Fruit fly (Drosophila melanogaster) whole organism, embryonic: Measurements from ENCODE around the gene CG4452.
A peak's percentile ranks its signal among the peaks of the same experiment; 100 is the strongest.

Source experiments
- Abd-B ChIP-seq: fragments of 200-800 bp; sonication (Bioruptor generic); optimal IDR thresholded peaks from 2 replicates; lab custom pipeline; 2018; ENCODE audit warnings: missing biosample characterization, mild to moderate bottlenecking, missing genetic modification characterization, moderate library complexity
- Adf1 ChIP-seq: fragments of 200-800 bp; sonication (Bioruptor generic); IDR thresholded peaks from 2 replicates; pipeline ENCODE4 v1.3.6; 2022; ENCODE audit warnings: missing biosample characterization, missing genetic modification characterization
- CG10543 ChIP-seq: fragments of 200-800 bp; sonication (Bioruptor generic); optimal IDR thresholded peaks from 3 replicates; lab custom pipeline; 2017; ENCODE audit warnings: missing biosample characterization, mild to moderate bottlenecking, missing genetic modification characterization, moderate library complexity
- CG10979 ChIP-seq: fragments of 200-800 bp; sonication (Bioruptor generic); optimal IDR thresholded peaks from 2 replicates; lab custom pipeline; 2018; ENCODE audit warnings: missing biosample characterization, mild to moderate bottlenecking, missing genetic modification characterization, moderate library complexity
- CG12236 ChIP-seq: fragments of 200-800 bp; sonication (Bioruptor generic); optimal IDR thresholded peaks from 2 replicates; lab custom pipeline; 2016; ENCODE audit warnings: missing biosample characterization, missing genetic modification characterization
- CG14050 ChIP-seq: fragments of 200-800 bp; sonication (Bioruptor generic); IDR thresholded peaks from 3 replicates; pipeline ENCODE4 v1.3.6; 2022; ENCODE audit warnings: missing biosample characterization, missing genetic modification characterization
- CG14441 ChIP-seq: fragments of 200-800 bp; sonication (Bioruptor generic); IDR thresholded peaks from 2 replicates; pipeline ENCODE4 v1.3.6; 2022; ENCODE audit warnings: missing biosample characterization, missing genetic modification characterization
- CG15601 ChIP-seq: fragments of 200-800 bp; sonication (Bioruptor generic); optimal IDR thresholded peaks from 3 replicates; lab custom pipeline; 2019; ENCODE audit warnings: missing biosample characterization, mild to moderate bottlenecking, missing genetic modification characterization, moderate library complexity
- CG15696 ChIP-seq: fragments of 200-800 bp; sonication (Bioruptor generic); optimal IDR thresholded peaks from 2 replicates; lab custom pipeline; 2019; ENCODE audit warnings: missing biosample characterization, mild to moderate bottlenecking, missing genetic modification characterization, moderate library complexity
- CG1603 ChIP-seq: fragments of 200-800 bp; sonication (Bioruptor generic); optimal IDR thresholded peaks from 2 replicates; lab custom pipeline; 2019; ENCODE audit warnings: missing biosample characterization, mild to moderate bottlenecking, missing genetic modification characterization, moderate library complexity
- CG18619 ChIP-seq: fragments of 200-800 bp; sonication (Bioruptor generic); optimal IDR thresholded peaks from 3 replicates; lab custom pipeline; 2017; ENCODE audit warnings: missing biosample characterization, mild to moderate bottlenecking, missing genetic modification characterization
- CG2120 ChIP-seq: fragments of 200-800 bp; sonication (Bioruptor generic); optimal IDR thresholded peaks from 3 replicates; lab custom pipeline; 2016; ENCODE audit warnings: missing biosample characterization, missing genetic modification characterization
- CG31388 ChIP-seq: fragments of 200-800 bp; sonication (Bioruptor generic); optimal IDR thresholded peaks from 2 replicates; lab custom pipeline; 2016; ENCODE audit warnings: missing biosample characterization, missing genetic modification characterization
- CG3407 ChIP-seq: fragments of 200-800 bp; sonication (Bioruptor generic); optimal IDR thresholded peaks from 2 replicates; lab custom pipeline; 2018; ENCODE audit warnings: missing biosample characterization, mild to moderate bottlenecking, missing genetic modification characterization
- CG3847 ChIP-seq: fragments of 200-800 bp; sonication (Bioruptor generic); IDR thresholded peaks from 2 replicates; pipeline ENCODE4 v1.3.6; 2022; ENCODE audit warnings: missing biosample characterization, missing genetic modification characterization
- CG5180 ChIP-seq: fragments of 200-800 bp; sonication (Bioruptor generic); optimal IDR thresholded peaks from 3 replicates; lab custom pipeline; 2017; ENCODE audit warnings: missing biosample characterization, missing genetic modification characterization, mild to moderate bottlenecking, moderate library complexity, missing genetic modification reagents
- CG7745 ChIP-seq: fragments of 200-800 bp; sonication (Bioruptor generic); optimal IDR thresholded peaks from 2 replicates; lab custom pipeline; 2018; ENCODE audit warnings: missing biosample characterization, mild to moderate bottlenecking, missing genetic modification characterization, moderate library complexity
- CG7786 ChIP-seq: fragments of 200-800 bp; sonication (Bioruptor generic); optimal IDR thresholded peaks from 2 replicates; lab custom pipeline; 2016; ENCODE audit warnings: missing biosample characterization, missing genetic modification characterization
- CG8290 ChIP-seq, 3 experiments: fragments of 200-800 bp; sonication (Bioruptor generic); optimal IDR thresholded peaks; 2 replicates each; lab custom pipeline; 2016 to 2019; ENCODE audit warnings: missing biosample characterization in 3 of 3, missing genetic modification characterization in 3 of 3, mild to moderate bottlenecking in 2 of 3, moderate library complexity in 1 of 3
- CG8924 ChIP-seq: fragments of 200-800 bp; optimal IDR thresholded peaks from 3 replicates; lab custom pipeline; 2019; ENCODE audit warnings: missing biosample characterization, mild to moderate bottlenecking, missing genetic modification characterization, moderate library complexity
- CkIIα-i1 ChIP-seq: fragments of 200-800 bp; sonication (Bioruptor generic); IDR thresholded peaks from 2 replicates; pipeline ENCODE4 v1.3.6; 2022; ENCODE audit warnings: missing biosample characterization, missing genetic modification characterization
- D19B ChIP-seq: fragments of 200-800 bp; sonication (Bioruptor generic); optimal IDR thresholded peaks from 2 replicates; lab custom pipeline; 2017; ENCODE audit warnings: missing biosample characterization, mild to moderate bottlenecking, missing genetic modification characterization
- Eip74EF ChIP-seq, 2 experiments: fragments of 200-800 bp in 1 of 2; fragments of >200 bp in 1 of 2; sonication (Bioruptor generic) in 1 of 2; optimal IDR thresholded peaks; 2 replicates each; lab custom pipeline; 2017 to 2019; ENCODE audit warnings: missing biosample characterization in 2 of 2, missing genetic modification characterization in 2 of 2, mild to moderate bottlenecking in 1 of 2, moderate library complexity in 1 of 2
- Fer2 ChIP-seq: fragments of 200-800 bp; sonication (Bioruptor generic); optimal IDR thresholded peaks from 2 replicates; lab custom pipeline; 2018; ENCODE audit warnings: missing biosample characterization, mild to moderate bottlenecking, missing genetic modification characterization, moderate library complexity
- Gsc ChIP-seq: fragments of 200-800 bp; sonication (Bioruptor generic); IDR thresholded peaks from 2 replicates; pipeline ENCODE4 v1.3.6; 2022; ENCODE audit warnings: missing biosample characterization, missing genetic modification characterization
- Hmr ChIP-seq: fragments of 200-800 bp; sonication (Bioruptor generic); optimal IDR thresholded peaks from 3 replicates; lab custom pipeline; 2017; ENCODE audit warnings: mild to moderate bottlenecking, missing biosample characterization, missing genetic modification reagents, missing genetic modification characterization
- Meics ChIP-seq: fragments of 200-800 bp; sonication (Bioruptor generic); optimal IDR thresholded peaks from 2 replicates; lab custom pipeline; 2017; ENCODE audit warnings: missing biosample characterization, mild to moderate bottlenecking, missing genetic modification characterization
- Ptx1 ChIP-seq: fragments of 200-800 bp; sonication (Bioruptor generic); IDR thresholded peaks from 2 replicates; pipeline ENCODE4 v1.3.6; 2022; ENCODE audit warnings: missing biosample characterization, missing genetic modification characterization
- Sox102F ChIP-seq: fragments of 200-800 bp; sonication (Bioruptor generic); optimal IDR thresholded peaks from 2 replicates; lab custom pipeline; 2018; ENCODE audit warnings: missing biosample characterization, mild to moderate bottlenecking, missing genetic modification characterization, moderate library complexity
- aop ChIP-seq: fragments of 200-800 bp; sonication (Bioruptor generic); IDR thresholded peaks from 2 replicates; pipeline ENCODE4 v1.3.6; 2022; ENCODE audit warnings: missing biosample characterization, missing genetic modification characterization
- bcd ChIP-seq: fragments of 200-800 bp; sonication (Bioruptor generic); optimal IDR thresholded peaks from 2 replicates; lab custom pipeline; 2017; ENCODE audit warnings: missing biosample characterization, mild to moderate bottlenecking, missing genetic modification characterization
- cas ChIP-seq: fragments of 200-800 bp; sonication (Bioruptor generic); IDR thresholded peaks from 2 replicates; pipeline ENCODE4 v1.3.6; 2022; ENCODE audit warnings: missing biosample characterization, missing genetic modification characterization
- caup ChIP-seq: fragments of 200-800 bp; sonication (Bioruptor generic); optimal IDR thresholded peaks from 3 replicates; lab custom pipeline; 2017; ENCODE audit warnings: missing biosample characterization, mild to moderate bottlenecking, missing genetic modification characterization, moderate library complexity; ENCODE audit not compliant: severe bottlenecking
- chn ChIP-seq: fragments of 200-800 bp; sonication (Bioruptor generic); optimal IDR thresholded peaks from 2 replicates; lab custom pipeline; 2016; ENCODE audit warnings: missing biosample characterization, missing genetic modification characterization
- crc ChIP-seq: fragments of 200-800 bp; sonication (Bioruptor generic); optimal IDR thresholded peaks from 2 replicates; lab custom pipeline; 2016; ENCODE audit warnings: missing biosample characterization, missing genetic modification characterization
- fd102C ChIP-seq: fragments of 200-800 bp; sonication (Bioruptor generic); optimal IDR thresholded peaks from 2 replicates; lab custom pipeline; 2018; ENCODE audit warnings: missing biosample characterization, mild to moderate bottlenecking, missing genetic modification characterization, moderate library complexity
- fd3F ChIP-seq: fragments of 200-800 bp; sonication (Bioruptor generic); optimal IDR thresholded peaks from 2 replicates; lab custom pipeline; 2018; ENCODE audit warnings: missing biosample characterization, mild to moderate bottlenecking, missing genetic modification characterization, moderate library complexity
- kay ChIP-seq: fragments of 200-800 bp; sonication (Bioruptor generic); optimal IDR thresholded peaks from 2 replicates; lab custom pipeline; 2016; ENCODE audit warnings: missing biosample characterization, missing genetic modification characterization
- ken ChIP-seq: fragments of 200-800 bp; sonication (Bioruptor generic); IDR thresholded peaks from 3 replicates; pipeline ENCODE4 v1.3.6; 2022; ENCODE audit warnings: missing biosample characterization, missing genetic modification characterization
- klu ChIP-seq: fragments of 200-800 bp; sonication (Bioruptor generic); IDR thresholded peaks from 2 replicates; pipeline ENCODE4 v1.3.6; 2022; ENCODE audit warnings: missing biosample characterization, missing genetic modification characterization
- lilli ChIP-seq: fragments of 200-800 bp; sonication (Bioruptor generic); optimal IDR thresholded peaks from 3 replicates; lab custom pipeline; 2016; ENCODE audit warnings: missing biosample characterization, missing genetic modification characterization
- run ChIP-seq: fragments of 200-800 bp; sonication (Bioruptor generic); optimal IDR thresholded peaks from 3 replicates; lab custom pipeline; 2018; ENCODE audit warnings: missing biosample characterization, mild to moderate bottlenecking, missing genetic modification characterization
- sc ChIP-seq, 3 experiments: fragments of >200 bp in 2 of 3; fragments of 200-800 bp in 1 of 3; sonication (Bioruptor generic) in 1 of 3; optimal IDR thresholded peaks; 2 replicates in 2 of 3; 3 replicates in 1 of 3; lab custom pipeline; 2017; ENCODE audit warnings: mild to moderate bottlenecking in 1 of 3, missing biosample characterization in 1 of 3, missing genetic modification characterization in 1 of 3, missing genetic modification reagents in 1 of 3
- seq ChIP-seq: fragments of 200-800 bp; sonication (Bioruptor generic); IDR thresholded peaks from 2 replicates; pipeline ENCODE4 v1.3.6; 2022; ENCODE audit warnings: missing biosample characterization, missing genetic modification characterization
- slbo ChIP-seq: fragments of 200-800 bp; sonication (Bioruptor generic); IDR thresholded peaks from 2 replicates; pipeline ENCODE4 v1.3.6; 2022; ENCODE audit warnings: missing biosample characterization, missing genetic modification characterization
- slp2 ChIP-seq: fragments of 200-800 bp; sonication (Bioruptor generic); optimal IDR thresholded peaks from 2 replicates; lab custom pipeline; 2016; ENCODE audit warnings: missing biosample characterization, missing genetic modification characterization
- tio ChIP-seq: fragments of 200-800 bp; sonication (Bioruptor generic); optimal IDR thresholded peaks from 2 replicates; lab custom pipeline; 2017; ENCODE audit warnings: missing biosample characterization, missing genetic modification characterization, inconsistent platforms
- twi ChIP-seq: fragments of 200-800 bp; optimal IDR thresholded peaks from 2 replicates; lab custom pipeline; 2019; ENCODE audit warnings: missing biosample characterization, mild to moderate bottlenecking, missing genetic modification characterization, moderate library complexity
- unpg ChIP-seq: fragments of 200-800 bp; sonication (Bioruptor generic); optimal IDR thresholded peaks from 3 replicates; lab custom pipeline; 2018; ENCODE audit warnings: missing biosample characterization, mild to moderate bottlenecking, missing genetic modification characterization, moderate library complexity

CG4452 gene

dm6 chr3L:9397156-9397555, 30.0 kb downstream of the CG4452 start (continued):
- TF ChIP-seq sc (optimal IDR thresholded peaks at IDR 0.05; lab: Kevin White, UChicago) (no peak), sc (GFP tag; optimal IDR thresholded peaks at IDR 0.05; lab: Kevin White, UChicago) (peak; percentile 28), Abd-B (no peak), CG7786 (peak; percentile 31), CG3407 (GFP tag; lab: Kevin White, UChicago) (peak; percentile 44), fd3F (GFP tag; lab: Kevin White, UChicago) (peak; percentile 50), klu (no peak), aop (GFP tag; lab: Robert Waterston, UW) (no peak), Sox102F (GFP tag; lab: Kevin White, UChicago) (peak; percentile 1), CG18619 (GFP tag; lab: Kevin White, UChicago) (peak; percentile 52), caup (GFP tag; lab: Kevin White, UChicago) (peak; percentile 82), twi (tag; lab: Kevin White, UChicago) (peak; percentile 42), crc (GFP tag; lab: Kevin White, UChicago) (peak; percentile 76), bcd (GFP tag; lab: Kevin White, UChicago) (peak; percentile 65), Gsc (GFP tag; lab: Robert Waterston, UW) (no peak), CG3847 (no peak), D19B (GFP tag; lab: Kevin White, UChicago) (peak; percentile 59), Meics (GFP tag; lab: Kevin White, UChicago) (peak; percentile 90), CG14050 (GFP tag; lab: Robert Waterston, UW) (no peak), CG8290 (GFP tag; optimal IDR thresholded peaks at IDR 0.05; lab: Kevin White, UChicago) (peak; percentile 53), CG8290 (tag; optimal IDR thresholded peaks at IDR 0.05; lab: Kevin White, UChicago) (peak in 1 of 2 experiments; percentile 91), seq (GFP tag; lab: Robert Waterston, UW) (peak; percentile 35; the same call in 1 of the 2 replicates), run (no peak), cas (peak; percentile 64; the same call in 1 of the 2 replicates), CG7745 (no peak), kay (GFP tag; lab: Kevin White, UChicago) (peak; percentile 12), Hmr (peak; percentile 87), CkIIα-i1 (GFP tag; lab: Robert Waterston, UW) (no peak), Fer2 (tag; lab: Kevin White, UChicago) (peak; percentile 59), tio (GFP tag; lab: Kevin White, UChicago) (no peak), ken (no peak), Adf1 (no peak; the same call in 1 of the 2 replicates), CG2120 (GFP tag; lab: Kevin White, UChicago) (peak; percentile 60), CG15696 (tag; lab: Kevin White, UChicago) (peak; percentile 66), unpg (peak; percentile 45), CG8924 (tag; lab: Kevin White, UChicago) (peak; percentile 25), Ptx1 (GFP tag; lab: Robert Waterston, UW) (peak; percentile 26; the same call in 1 of the 2 replicates), fd102C (peak; percentile 80), CG15601 (tag; lab: Kevin White, UChicago) (peak; percentile 36), slp2 (GFP tag; lab: Kevin White, UChicago) (no peak), CG12236 (GFP tag; lab: Kevin White, UChicago) (peak; percentile 26), lilli (peak; percentile 17), slbo (GFP tag; lab: Robert Waterston, UW) (no peak; the same call in 1 of the 2 replicates), CG1603 (tag; lab: Kevin White, UChicago) (no peak), CG31388 (GFP tag; lab: Kevin White, UChicago) (no peak), CG10979 (tag; lab: Kevin White, UChicago) (no peak), Eip74EF (GFP tag; optimal IDR thresholded peaks at IDR 0.05; lab: Kevin White, UChicago) (no peak), CG14441 (GFP tag; lab: Robert Waterston, UW) (peak; percentile 33; the same call in 1 of the 2 replicates), CG10543 (GFP tag; lab: Kevin White, UChicago) (peak; percentile 25), chn (no peak), CG5180 (GFP tag; lab: Kevin White, UChicago) (peak; percentile 69)
